Fruit fly (Drosophila melanogaster) whole organism, larva: ENCODE measurements around the gene Tbh.

Experiments
- noc ChIP-seq: fragments of 200-800 bp; sonication (Bioruptor generic); optimal IDR thresholded peaks from 3 replicates; lab custom pipeline; 2019; ENCODE audit warnings: missing biosample characterization, mild to moderate bottlenecking, missing genetic modification characterization, moderate library complexity

Tbh gene

dm6 chrX:7975516-7976257, 19.8 kb upstream of the Tbh start:
- TF ChIP-seq noc (tag; lab: Kevin White, UChicago): no peak

dm6 chrX:7976976-7977834, 18.3 kb upstream of the Tbh start:
- no peak for TF ChIP-seq noc (tag; lab: Kevin White, UChicago)

- TF ChIP-seq noc (tag; lab: Kevin White, UChicago): no peak
Observed at dm6 chrX:7978027-7978426, 17.5 kb upstream of the Tbh start.

- TF ChIP-seq noc (tag; lab: Kevin White, UChicago): no peak
Observed at dm6 chrX:7979202-7979601, 16.3 kb upstream of the Tbh start.

dm6 chrX:7980786-7981185, 14.7 kb upstream of the Tbh start:
- no peak for TF ChIP-seq noc (tag; lab: Kevin White, UChicago)

- no peak for TF ChIP-seq noc (tag; lab: Kevin White, UChicago)
Observed at dm6 chrX:7986551-7986950, 8.9 kb upstream of the Tbh start.

dm6 chrX:8021245-8021644, 25.7 kb downstream of the Tbh start, which contains the start of gene CG15333:
Gene CG15333, minus strand, starts transcription at chrX:8021345.
- TF ChIP-seq noc (tag; lab: Kevin White, UChicago): no peak

dm6 chrX:8037334-8037733, 41.8 kb downstream of the Tbh start, which contains the start of gene CG2233:
Gene CG2233, minus strand, starts transcription at chrX:8037517.
- peak; percentile 83 for TF ChIP-seq noc (tag; lab: Kevin White, UChicago)

dm6 chrX:8038934-8039333, 43.4 kb downstream of the Tbh start:
- no peak for TF ChIP-seq noc (tag; lab: Kevin White, UChicago)

- no peak for TF ChIP-seq noc (tag; lab: Kevin White, UChicago)
Observed at dm6 chrX:8046520-8046919, 51.0 kb downstream of the Tbh start.

- TF ChIP-seq noc (tag; lab: Kevin White, UChicago): no peak
Observed at dm6 chrX:8049292-8049691, 53.8 kb downstream of the Tbh start.

dm6 chrX:8056084-8056483, 60.6 kb downstream of the Tbh start:
- TF ChIP-seq noc (tag; lab: Kevin White, UChicago): no peak

- TF ChIP-seq noc (tag; lab: Kevin White, UChicago): no peak
Observed at dm6 chrX:8056597-8057228, 61.2 kb downstream of the Tbh start.

dm6 chrX:8057299-8057730, 61.8 kb downstream of the Tbh start:
- peak; percentile 61 for TF ChIP-seq noc (tag; lab: Kevin White, UChicago)

- no peak for TF ChIP-seq noc (tag; lab: Kevin White, UChicago)
Observed at dm6 chrX:8057837-8058445, 62.4 kb downstream of the Tbh start.
